Fruit fly (Drosophila melanogaster) whole organism, wandering third instar larva: ENCODE data around the gene CG12009.

Source experiments
- Abd-B ChIP-seq: fragments of >200 bp; optimal IDR thresholded peaks from 2 replicates; lab custom pipeline; 2017; ENCODE audit warnings: missing biosample characterization, missing genetic modification characterization
- CG32264 ChIP-seq: fragments of 200-800 bp; sonication (Bioruptor generic); optimal IDR thresholded peaks from 2 replicates; lab custom pipeline; 2016; ENCODE audit warnings: missing biosample characterization, missing genetic modification characterization
- CG9705 ChIP-seq: fragments of 200-800 bp; sonication (Bioruptor generic); optimal IDR thresholded peaks from 2 replicates; lab custom pipeline; 2018; ENCODE audit warnings: missing biosample characterization, mild to moderate bottlenecking, missing genetic modification characterization
- CrebA ChIP-seq: fragments of 200-800 bp; sonication (Bioruptor generic); optimal IDR thresholded peaks from 2 replicates; lab custom pipeline; 2016; ENCODE audit warnings: missing biosample characterization, mild to moderate bottlenecking, missing genetic modification characterization, borderline replicate concordance
- Dfd ChIP-seq: fragments of >200 bp; optimal IDR thresholded peaks from 2 replicates; lab custom pipeline; 2017; ENCODE audit warnings: missing biosample characterization, missing genetic modification characterization
- GATAd ChIP-seq: sonication (Bioruptor generic); optimal IDR thresholded peaks from 2 replicates; lab custom pipeline; 2016; ENCODE audit warnings: missing biosample characterization, missing genetic modification characterization
- HLH106 ChIP-seq: fragments of 200-800 bp; optimal IDR thresholded peaks from 3 replicates; lab custom pipeline; 2019; ENCODE audit warnings: missing biosample characterization, mild to moderate bottlenecking, missing genetic modification characterization, moderate library complexity
- Hnf4 ChIP-seq: fragments of 200-800 bp; sonication (Bioruptor generic); optimal IDR thresholded peaks from 2 replicates; lab custom pipeline; 2016; ENCODE audit warnings: missing biosample characterization, mild to moderate bottlenecking, missing genetic modification characterization
- Hr83 ChIP-seq: fragments of 200-300 bp; sonication (Bioruptor generic); optimal IDR thresholded peaks from 2 replicates; lab custom pipeline; 2016; ENCODE audit warnings: missing biosample characterization, mild to moderate bottlenecking, missing genetic modification characterization, moderate library complexity; ENCODE audit not compliant: poor library complexity, severe bottlenecking
- Mio ChIP-seq: sonication (Bioruptor generic); optimal IDR thresholded peaks from 2 replicates; lab custom pipeline; 2016; ENCODE audit warnings: missing biosample characterization, missing genetic modification characterization
- Myc ChIP-seq: fragments of >200 bp; optimal IDR thresholded peaks from 2 replicates; lab custom pipeline; 2017
- OdsH ChIP-seq: fragments of 200-800 bp; sonication (Bioruptor generic); optimal IDR thresholded peaks from 2 replicates; lab custom pipeline; 2016; ENCODE audit warnings: missing biosample characterization, mild to moderate bottlenecking, missing genetic modification characterization
- Rel ChIP-seq, 2 experiments: fragments of 200-800 bp; sonication (Bioruptor generic) in 1 of 2; optimal IDR thresholded peaks; 2 replicates in 1 of 2; 3 replicates in 1 of 2; lab custom pipeline; 2016 to 2019; ENCODE audit warnings: mild to moderate bottlenecking in 2 of 2, missing biosample characterization in 2 of 2, missing genetic modification characterization in 2 of 2, moderate library complexity in 1 of 2
- Sp1 ChIP-seq: fragments of 200-800 bp; sonication (Bioruptor generic); optimal IDR thresholded peaks from 3 replicates; lab custom pipeline; 2019; ENCODE audit warnings: missing biosample characterization, mild to moderate bottlenecking, missing genetic modification characterization, moderate library complexity
- Vsx2 ChIP-seq: fragments of 200-300, 225-300 bp; sonication (Bioruptor generic); optimal IDR thresholded peaks from 2 replicates; lab custom pipeline; 2018; ENCODE audit warnings: missing biosample characterization, missing genetic modification characterization; ENCODE audit not compliant: partially characterized antibody
- br ChIP-seq: fragments of 200-800 bp; sonication (Bioruptor generic); optimal IDR thresholded peaks from 2 replicates; lab custom pipeline; 2016; ENCODE audit warnings: missing biosample characterization, missing genetic modification characterization
- brk ChIP-seq: fragments of 200-800 bp; sonication (Bioruptor generic); optimal IDR thresholded peaks from 2 replicates; lab custom pipeline; 2016; ENCODE audit warnings: missing biosample characterization, mild to moderate bottlenecking, missing genetic modification characterization
- dl ChIP-seq, 2 experiments: fragments of 175-275, 200-275 bp in 1 of 2; fragments of 200-275 bp in 1 of 2; sonication (Bioruptor generic); optimal IDR thresholded peaks; lab custom pipeline; 2018; ENCODE audit warnings: mild to moderate bottlenecking in 2 of 2, missing biosample characterization in 2 of 2, missing genetic modification characterization in 2 of 2, moderate library complexity in 2 of 2; ENCODE audit not compliant: partially characterized antibody in 2 of 2, insufficient read depth in 1 of 2
- dmrt93B ChIP-seq: fragments of 200-800 bp; sonication (Bioruptor generic); optimal IDR thresholded peaks from 2 replicates; lab custom pipeline; 2018; ENCODE audit warnings: missing biosample characterization, mild to moderate bottlenecking, missing genetic modification characterization
- dsf ChIP-seq: sonication (Bioruptor generic); optimal IDR thresholded peaks from 2 replicates; lab custom pipeline; 2016; ENCODE audit warnings: missing biosample characterization, missing genetic modification characterization, borderline replicate concordance
- ey ChIP-seq: fragments of 200-800 bp; sonication (Bioruptor generic); optimal IDR thresholded peaks from 2 replicates; lab custom pipeline; 2016; ENCODE audit warnings: missing biosample characterization, missing genetic modification characterization
- foxo ChIP-seq, 2 experiments: fragments of 200-800 bp; sonication (Bioruptor generic); optimal IDR thresholded peaks; 2 replicates in 1 of 2; 3 replicates in 1 of 2; lab custom pipeline; 2016 to 2017; ENCODE audit warnings: missing biosample characterization in 2 of 2, missing genetic modification characterization in 2 of 2
- fru ChIP-seq: fragments of 200-800 bp; sonication (Bioruptor generic); optimal IDR thresholded peaks from 3 replicates; lab custom pipeline; 2016; ENCODE audit warnings: missing biosample characterization, mild to moderate bottlenecking, missing genetic modification characterization
- h ChIP-seq: fragments of 200-800 bp; sonication (Bioruptor generic); optimal IDR thresholded peaks from 3 replicates; lab custom pipeline; 2016; ENCODE audit warnings: missing biosample characterization, mild to moderate bottlenecking, missing genetic modification characterization
- jim ChIP-seq: fragments of 175-275, 200-325 bp; sonication (Bioruptor generic); optimal IDR thresholded peaks from 2 replicates; lab custom pipeline; 2016; ENCODE audit warnings: missing biosample characterization, mild to moderate bottlenecking, missing genetic modification characterization
- lola ChIP-seq: fragments of >200 bp; optimal IDR thresholded peaks from 2 replicates; lab custom pipeline; 2017; ENCODE audit warnings: missing biosample characterization, missing genetic modification characterization
- psq ChIP-seq: fragments of 200-800 bp; sonication (Bioruptor generic); optimal IDR thresholded peaks from 3 replicates; lab custom pipeline; 2017; ENCODE audit warnings: missing biosample characterization, mild to moderate bottlenecking, missing genetic modification characterization, moderate library complexity
- rgr ChIP-seq: fragments of 200-800 bp; sonication (Bioruptor generic); optimal IDR thresholded peaks from 3 replicates; lab custom pipeline; 2016; ENCODE audit warnings: missing biosample characterization, mild to moderate bottlenecking, missing genetic modification characterization
- sage ChIP-seq: fragments of 200-800 bp; sonication (Bioruptor generic); optimal IDR thresholded peaks from 2 replicates; lab custom pipeline; 2016; ENCODE audit warnings: missing biosample characterization, mild to moderate bottlenecking, missing genetic modification characterization
- sv ChIP-seq: fragments of 200-800 bp; sonication (Bioruptor generic); optimal IDR thresholded peaks from 3 replicates; lab custom pipeline; 2016; ENCODE audit warnings: missing biosample characterization, missing genetic modification characterization
- tai ChIP-seq: sonication (Bioruptor generic); optimal IDR thresholded peaks from 2 replicates; lab custom pipeline; 2016; ENCODE audit warnings: missing biosample characterization, missing genetic modification characterization
- usp ChIP-seq: fragments of >200 bp; optimal IDR thresholded peaks from 2 replicates; lab custom pipeline; 2017; ENCODE audit warnings: missing biosample characterization, missing genetic modification characterization
- woc ChIP-seq: sonication (Bioruptor generic); optimal IDR thresholded peaks from 2 replicates; lab custom pipeline; 2016; ENCODE audit warnings: missing biosample characterization, mild to moderate bottlenecking, missing genetic modification characterization

The CG12009 gene

dm6 chr3L:3283264-3283663 lies 8.0 kb upstream of the CG12009 start:
- TF ChIP-seq Rel (GFP tag; optimal IDR thresholded peaks at IDR 0.05; lab: Kevin White, UChicago) (no peak), Rel (tag; optimal IDR thresholded peaks at IDR 0.05; lab: Kevin White, UChicago) (no peak)

- TF ChIP-seq woc, result no peak
- TF ChIP-seq Hr83, result no peak
- no peak for TF ChIP-seq brk (GFP tag; lab: Kevin White, UChicago)
- no peak for TF ChIP-seq Sp1 (GFP tag; lab: Kevin White, UChicago)
- no peak for TF ChIP-seq br (GFP tag; lab: Kevin White, UChicago)
- no peak for TF ChIP-seq sage (GFP tag; lab: Kevin White, UChicago)
- TF ChIP-seq ey (GFP tag; lab: Kevin White, UChicago), result no peak
- no peak for TF ChIP-seq CrebA (GFP tag; lab: Kevin White, UChicago)
- TF ChIP-seq Mio (GFP tag; lab: Kevin White, UChicago), result no peak
- no peak for TF ChIP-seq dl (GFP tag; optimal IDR thresholded peaks at IDR 0.05; lab: Kevin White, UChicago; ENCODE audit: insufficient read depth in 1 of 2, partially characterized antibody in 2 of 2)
- TF ChIP-seq tai (GFP tag; lab: Kevin White, UChicago), result no peak
- TF ChIP-seq jim, result no peak
- TF ChIP-seq Myc, result no peak
- no peak for TF ChIP-seq usp (GFP tag; lab: Kevin White, UChicago)
- no peak for TF ChIP-seq Vsx2 (GFP tag; lab: Kevin White, UChicago)
- TF ChIP-seq CG9705 (GFP tag; lab: Kevin White, UChicago), result no peak
- no peak for TF ChIP-seq Rel (GFP tag; optimal IDR thresholded peaks at IDR 0.05; lab: Kevin White, UChicago)
- TF ChIP-seq Rel (tag; optimal IDR thresholded peaks at IDR 0.05; lab: Kevin White, UChicago), result no peak
- TF ChIP-seq GATAd, result no peak
- TF ChIP-seq psq (GFP tag; lab: Kevin White, UChicago), result no peak
- no peak for TF ChIP-seq Hnf4
- TF ChIP-seq, all 38 proteins: peak for 0
Observed at dm6 chr3L:3284900-3285299, 6.4 kb upstream of the CG12009 start.

dm6 chr3L:3288414-3288813 lies 2.8 kb upstream of the CG12009 start:
- TF ChIP-seq ey (GFP tag; lab: Kevin White, UChicago) (no peak), dsf (GFP tag; lab: Kevin White, UChicago) (no peak), Hnf4 (no peak), foxo (GFP tag; optimal IDR thresholded peaks at IDR 0.05; lab: Kevin White, UChicago) (peak in 1 of 2 experiments; percentile 4), sage (GFP tag; lab: Kevin White, UChicago) (no peak), GATAd (no peak), CrebA (GFP tag; lab: Kevin White, UChicago) (no peak), brk (GFP tag; lab: Kevin White, UChicago) (no peak), fru (GFP tag; lab: Kevin White, UChicago) (no peak), Myc (peak; percentile 8), rgr (GFP tag; lab: Kevin White, UChicago) (no peak), br (GFP tag; lab: Kevin White, UChicago) (no peak), Dfd (GFP tag; lab: Kevin White, UChicago) (no peak), HLH106 (peak; percentile 9), tai (GFP tag; lab: Kevin White, UChicago) (no peak)

dm6 chr3L:3300345-3300744 lies 9.1 kb downstream of the CG12009 start:
- TF ChIP-seq Dfd (GFP tag; lab: Kevin White, UChicago), result no peak
- peak; percentile 52 for TF ChIP-seq woc
- TF ChIP-seq psq (GFP tag; lab: Kevin White, UChicago), result peak; percentile 20
- TF ChIP-seq dsf (GFP tag; lab: Kevin White, UChicago), result no peak
- peak; percentile 41 for TF ChIP-seq br (GFP tag; lab: Kevin White, UChicago)
- peak; percentile 49 for TF ChIP-seq OdsH
- TF ChIP-seq lola (GFP tag; lab: Kevin White, UChicago), result no peak
- TF ChIP-seq ey (GFP tag; lab: Kevin White, UChicago), result peak; percentile 50
- peak; percentile 63 for TF ChIP-seq HLH106
- TF ChIP-seq Abd-B (GFP tag; lab: Kevin White, UChicago), result no peak
- TF ChIP-seq Sp1 (GFP tag; lab: Kevin White, UChicago), result peak; percentile 47
- TF ChIP-seq CG32264 (GFP tag; lab: Kevin White, UChicago), result peak; percentile 42
- peak; percentile 25 for TF ChIP-seq sv
- peak; percentile 83 for TF ChIP-seq h (GFP tag; lab: Kevin White, UChicago)
- TF ChIP-seq Hnf4, result no peak
- TF ChIP-seq sage (GFP tag; lab: Kevin White, UChicago), result peak; percentile 17
- TF ChIP-seq dmrt93B (GFP tag; lab: Kevin White, UChicago), result peak; percentile 38
- peak; percentile 31 for TF ChIP-seq fru (GFP tag; lab: Kevin White, UChicago)
- peak in 1 of 2 experiments; percentile 48 for TF ChIP-seq foxo (GFP tag; optimal IDR thresholded peaks at IDR 0.05; lab: Kevin White, UChicago)
